Fruit fly (Drosophila melanogaster): ENCODE data around the gene Prp40.
A peak's percentile ranks its signal among the peaks of the same experiment; 100 is the strongest.

The Prp40 gene

DNA sequence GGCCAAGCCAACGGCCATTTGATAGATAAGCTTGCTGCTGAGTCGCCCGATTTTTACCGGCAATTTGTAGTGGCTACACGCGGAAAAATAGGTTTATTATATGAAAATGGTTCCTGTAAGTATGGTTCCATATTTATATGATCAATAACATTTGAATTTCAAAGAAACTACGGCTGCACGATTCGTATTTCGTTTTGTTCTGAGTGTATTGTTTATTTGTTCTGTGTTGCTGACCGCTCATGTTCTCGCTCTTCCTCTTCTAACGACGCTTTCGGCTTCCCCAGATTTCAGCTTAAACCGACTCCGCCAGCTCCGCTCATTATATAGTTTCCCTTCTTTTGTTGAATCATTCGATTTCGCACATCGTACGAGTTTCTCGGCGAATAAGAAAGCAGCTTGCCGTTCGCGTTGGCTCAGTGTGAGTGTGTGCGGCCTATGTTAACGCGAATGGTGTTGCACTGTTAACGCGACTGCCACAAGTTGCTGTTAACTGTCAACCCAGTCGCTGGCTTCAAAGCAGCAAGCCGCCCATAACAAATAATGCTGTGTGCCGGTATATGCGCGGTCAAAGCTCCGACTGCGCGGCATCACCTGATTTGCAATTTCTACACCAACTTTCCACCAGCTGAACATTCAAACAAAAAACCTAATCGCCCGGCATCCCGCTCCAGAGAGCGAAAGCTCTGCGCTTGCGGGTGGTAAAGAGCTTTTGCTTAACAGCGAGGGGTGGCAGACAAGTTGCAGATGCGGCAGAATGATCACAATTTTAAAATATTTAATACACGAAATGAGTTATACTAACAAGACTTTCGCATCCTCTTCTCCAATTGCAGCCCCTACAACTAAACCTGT, 36.0 kb downstream of the Prp40 start (continued):
- TF ChIP-seq bigmax (GFP tag; optimal IDR thresholded peaks at IDR 0.05) (no peak), ro (GFP tag; IDR thresholded peaks at IDR 0.05) (no peak), emc (GFP tag; optimal IDR thresholded peaks at IDR 0.05) (no peak), phol (tag; optimal IDR thresholded peaks at IDR 0.05) (no peak), CG4328 (GFP tag; optimal IDR thresholded peaks at IDR 0.05) (no peak), CG14050 (GFP tag; IDR thresholded peaks at IDR 0.05) (peak; percentile 9; the same call in 1 of the 3 replicates), chm (GFP tag; IDR thresholded peaks at IDR 0.05) (no peak), dm (GFP tag; optimal IDR thresholded peaks at IDR 0.05) (no peak), kah (GFP tag; optimal IDR thresholded peaks at IDR 0.05) (no peak), Blimp-1 (GFP tag; optimal IDR thresholded peaks at IDR 0.05) (no peak), CG17359 (tag; optimal IDR thresholded peaks at IDR 0.05) (no peak), CG13894 (tag; optimal IDR thresholded peaks at IDR 0.05) (peak; percentile 96), Fer1 (GFP tag; optimal IDR thresholded peaks at IDR 0.05) (no peak), CG13123 (GFP tag; optimal IDR thresholded peaks at IDR 0.05) (no peak), Mrtf (GFP tag; IDR thresholded peaks at IDR 0.05) (no peak), CG6854 (GFP tag; optimal IDR thresholded peaks at IDR 0.05) (no peak), CG15073 (GFP tag; optimal IDR thresholded peaks at IDR 0.05) (no peak), CG4820 (GFP tag; optimal IDR thresholded peaks at IDR 0.05) (no peak), lmd (GFP tag; IDR thresholded peaks at IDR 0.05) (peak; percentile 60), sc (optimal IDR thresholded peaks at IDR 0.05) (no peak), sc (GFP tag; optimal IDR thresholded peaks at IDR 0.05) (no peak), CG18619 (GFP tag; optimal IDR thresholded peaks at IDR 0.05) (peak; percentile 14), CG4424 (GFP tag; optimal IDR thresholded peaks at IDR 0.05) (no peak), gro (GFP tag; optimal IDR thresholded peaks at IDR 0.05) (peak; percentile 50), CG1832 (GFP tag; optimal IDR thresholded peaks at IDR 0.05) (no peak), Dad (GFP tag; optimal IDR thresholded peaks at IDR 0.05) (no peak), Six4 (GFP tag; optimal IDR thresholded peaks at IDR 0.05) (no peak), Ets65A (GFP tag) (no peak), CG1024 (GFP tag; IDR thresholded peaks at IDR 0.05) (no peak), ems (GFP tag; optimal IDR thresholded peaks at IDR 0.05) (no peak), abd-A (tag; optimal IDR thresholded peaks at IDR 0.05) (no peak), HmgD (GFP tag; optimal IDR thresholded peaks at IDR 0.05) (no peak), CG6813 (GFP tag; optimal IDR thresholded peaks at IDR 0.05) (no peak), fru (optimal IDR thresholded peaks at IDR 0.05) (no peak), CG13287 (GFP tag; IDR thresholded peaks at IDR 0.05; ENCODE audit: partially characterized antibody) (0 out of 2 replicates have a peak, but pooled peaks have one; percentile 35), nerfin-2 (GFP tag; IDR thresholded peaks at IDR 0.05; ENCODE audit: partially characterized antibody) (no peak), CG4404 (GFP tag; IDR thresholded peaks at IDR 0.05) (no peak), Dbx (GFP tag; IDR thresholded peaks at IDR 0.05) (0 out of 3 replicates have a peak, but pooled peaks have one; percentile 25), CG30020 (tag; optimal IDR thresholded peaks at IDR 0.05) (no peak), Opbp (GFP tag; IDR thresholded peaks at IDR 0.05; ENCODE audit: partially characterized antibody) (no peak), CG12155 (GFP tag; optimal IDR thresholded peaks at IDR 0.05) (no peak), CG3847 (GFP tag; IDR thresholded peaks at IDR 0.05) (peak; percentile 39; the same call in 1 of the 2 replicates), dmrt11E (tag; optimal IDR thresholded peaks at IDR 0.05) (no peak), CoRest (tag; optimal IDR thresholded peaks at IDR 0.05) (peak; percentile 21), Dek (tag; optimal IDR thresholded peaks at IDR 0.05) (no peak), Lim3 (GFP tag; IDR thresholded peaks at IDR 0.05) (0 out of 2 replicates have a peak, but pooled peaks have one; percentile 12), MESR4 (GFP tag; optimal IDR thresholded peaks at IDR 0.05) (no peak), Jarid2 (GFP tag; optimal IDR thresholded peaks at IDR 0.05) (no peak), crc (GFP tag; optimal IDR thresholded peaks at IDR 0.05) (no peak), Sox102F (GFP tag; optimal IDR thresholded peaks at IDR 0.05) (no peak)
